Worm (Caenorhabditis elegans) whole organism, L2 larva: ENCODE measurements around the gene K07E1.1.

Experiments
- mdl-1 ChIP-seq, 2 experiments: fragments of 150-350 bp in 1 of 2; sonication (generic microtip) in 1 of 2; optimal IDR thresholded peaks; 2 replicates each; lab custom pipeline; 2017; ENCODE audit warnings: missing biosample characterization in 2 of 2, missing genetic modification characterization in 2 of 2
- ztf-4 ChIP-seq: fragments of 150-350 bp; optimal IDR thresholded peaks from 2 replicates; lab custom pipeline; 2014; ENCODE audit warnings: missing biosample characterization, missing genetic modification characterization

- no peak for TF ChIP-seq mdl-1 (tag; optimal IDR thresholded peaks at IDR 0.05; lab: Kevin White, UChicago)
- no peak for TF ChIP-seq ztf-4 (tag; lab: Kevin White, UChicago)
These were observed 1.2 kb downstream of the K07E1.1 start for ce11 chrII:4552088-4552487.
